Fruit fly (Drosophila melanogaster) whole organism, embryonic: ENCODE results near the gene Bhmt.

Experiments
- GATAe ChIP-seq: fragments of 200-800 bp; sonication (Bioruptor generic); conservative IDR thresholded peaks from 2 replicates; pipeline ENCODE4 v1.3.6; 2022; ENCODE audit warnings: missing biosample characterization, missing genetic modification characterization
- Oli ChIP-seq: fragments of 200-800 bp; sonication (Bioruptor generic); optimal IDR thresholded peaks from 2 replicates; lab custom pipeline; 2018; ENCODE audit warnings: missing biosample characterization, mild to moderate bottlenecking, missing genetic modification characterization, moderate library complexity
- Scr ChIP-seq: fragments of 200-800 bp; sonication (Bioruptor generic); IDR thresholded peaks from 2 replicates; pipeline ENCODE4 v1.3.6; 2022; ENCODE audit warnings: missing biosample characterization, missing genetic modification characterization; ENCODE audit not compliant: partially characterized antibody
- Vsx1 ChIP-seq: fragments of 200-800 bp; sonication (Bioruptor generic); optimal IDR thresholded peaks from 2 replicates; lab custom pipeline; 2017; ENCODE audit warnings: missing biosample characterization, mild to moderate bottlenecking, missing genetic modification characterization, missing genetic modification reagents
- h ChIP-seq: fragments of >200 bp; optimal IDR thresholded peaks from 2 replicates; lab custom pipeline; 2017
- ind ChIP-seq: fragments of 200-800 bp; sonication (Bioruptor generic); optimal IDR thresholded peaks from 3 replicates; lab custom pipeline; 2016; ENCODE audit warnings: missing biosample characterization, missing genetic modification characterization
- klu ChIP-seq: fragments of 200-800 bp; sonication (Bioruptor generic); IDR thresholded peaks from 2 replicates; pipeline ENCODE4 v1.3.6; 2022; ENCODE audit warnings: missing biosample characterization, missing genetic modification characterization
- usp ChIP-seq: fragments of >200 bp; optimal IDR thresholded peaks from 2 replicates; lab custom pipeline; 2017; ENCODE audit warnings: missing biosample characterization, missing genetic modification characterization
- zf30C ChIP-seq: fragments of 200-800 bp; sonication (Bioruptor generic); optimal IDR thresholded peaks from 3 replicates; lab custom pipeline; 2018; ENCODE audit warnings: missing biosample characterization, mild to moderate bottlenecking, missing genetic modification characterization

DNA sequence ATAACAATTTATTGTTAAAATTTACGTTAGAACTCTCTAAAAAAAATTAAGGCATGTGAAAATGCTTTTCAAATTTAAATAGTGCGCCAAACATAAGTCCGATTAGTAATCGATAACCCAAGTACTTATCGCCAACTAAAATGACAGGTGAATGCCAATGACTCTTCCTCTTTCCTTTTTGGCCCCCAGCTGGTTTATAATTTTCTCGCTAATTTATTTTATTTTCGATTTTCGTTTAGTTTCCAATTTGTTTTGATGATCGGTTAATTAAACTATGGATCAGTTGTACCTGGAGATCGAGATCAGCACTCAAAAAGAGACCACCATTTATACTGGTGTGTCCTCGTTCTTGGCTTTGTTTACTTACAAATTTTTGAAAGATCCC is 8.4 kb downstream of the Bhmt start, which contains the start of gene CG10428:
- TF ChIP-seq GATAe (GFP tag; lab: Robert Waterston, UW) (no peak), usp (GFP tag; lab: Kevin White, UChicago) (no peak), klu (GFP tag; lab: Robert Waterston, UW) (no peak), Scr (GFP tag; lab: Robert Waterston, UW) (peak; percentile 50), Vsx1 (no peak), zf30C (GFP tag; lab: Kevin White, UChicago) (no peak), ind (GFP tag; lab: Kevin White, UChicago) (no peak), h (lab: Kevin White, UChicago) (no peak), Oli (tag; lab: Kevin White, UChicago) (no peak)
